Fruit fly (Drosophila melanogaster) whole organism, pupa: Measurements from ENCODE around the gene Gnmt.

Experiments
- CG10348 ChIP-seq: fragments of 200-800 bp; sonication (Bioruptor generic); IDR thresholded peaks from 2 replicates; pipeline ENCODE4 v1.3.6; 2022; ENCODE audit warnings: missing biosample characterization, missing genetic modification characterization
- CG13204 ChIP-seq: fragments of 200-800 bp; sonication (Bioruptor generic); optimal IDR thresholded peaks from 2 replicates; lab custom pipeline; 2018; ENCODE audit warnings: missing biosample characterization, mild to moderate bottlenecking, missing genetic modification characterization, moderate library complexity
- CG4496 ChIP-seq: fragments of 200-800 bp; sonication (Bioruptor generic); IDR thresholded peaks from 3 replicates; pipeline ENCODE4 v1.3.6; 2022; ENCODE audit warnings: missing biosample characterization, missing genetic modification characterization
- CG8159 ChIP-seq: fragments of 200-800 bp; sonication (Bioruptor generic); optimal IDR thresholded peaks from 3 replicates; lab custom pipeline; 2018; ENCODE audit warnings: missing biosample characterization, mild to moderate bottlenecking, missing genetic modification characterization, moderate library complexity
- CG8301 ChIP-seq: fragments of 200-800 bp; sonication (Bioruptor generic); optimal IDR thresholded peaks from 2 replicates; lab custom pipeline; 2018; ENCODE audit warnings: missing biosample characterization, mild to moderate bottlenecking, missing genetic modification characterization
- CG9948 ChIP-seq: fragments of 200-800 bp; sonication (Bioruptor generic); optimal IDR thresholded peaks from 2 replicates; lab custom pipeline; 2018; ENCODE audit warnings: missing biosample characterization, mild to moderate bottlenecking, missing genetic modification characterization, moderate library complexity
- EcR ChIP-seq: fragments of 200-800 bp; sonication (Bioruptor generic); optimal IDR thresholded peaks from 3 replicates; lab custom pipeline; 2019; ENCODE audit warnings: missing biosample characterization, missing genetic modification characterization, mild to moderate bottlenecking, moderate library complexity, missing genetic modification reagents
- Pif1A ChIP-seq: fragments of 200-800 bp; sonication (Bioruptor generic); optimal IDR thresholded peaks from 3 replicates; lab custom pipeline; 2016; ENCODE audit warnings: missing biosample characterization, missing genetic modification characterization

DNA sequence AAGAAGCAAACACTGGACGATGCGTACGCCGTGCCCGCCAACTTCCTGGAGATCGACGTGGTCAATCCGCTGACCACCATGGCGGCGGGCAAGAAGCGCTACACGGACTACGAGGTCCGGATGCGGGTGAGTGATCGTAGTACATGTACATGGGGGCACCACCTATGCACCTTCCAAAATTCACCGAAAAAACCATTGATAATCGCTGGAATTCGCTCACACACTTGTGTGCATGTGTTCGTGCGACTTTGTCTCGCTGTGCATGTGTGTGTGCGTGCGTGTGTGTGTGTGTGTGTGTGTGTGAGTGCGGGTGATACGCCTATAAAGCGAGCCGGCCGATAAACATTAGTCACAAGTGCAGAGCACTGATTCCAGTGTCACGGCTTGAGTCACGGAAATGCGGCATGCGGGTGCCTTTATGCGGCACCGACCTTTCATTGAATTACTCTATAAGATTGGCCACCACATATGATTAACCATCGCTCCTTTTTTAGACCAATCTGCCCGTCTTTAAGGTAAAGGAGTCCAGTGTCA, 45.9 kb upstream of the Gnmt start:
- no peak for TF ChIP-seq CG8301
- no peak for TF ChIP-seq EcR
- no peak for TF ChIP-seq CG13204 (GFP tag; lab: Kevin White, UChicago)
- no peak for TF ChIP-seq CG9948 (tag; lab: Kevin White, UChicago)
- no peak for TF ChIP-seq Pif1A
- no peak for TF ChIP-seq CG8159 (tag; lab: Kevin White, UChicago)
- no peak for TF ChIP-seq CG4496 (GFP tag; lab: Robert Waterston, UW)
- TF ChIP-seq CG10348 (GFP tag; lab: Robert Waterston, UW): no peak
